Fruit fly (Drosophila melanogaster) whole organism, embryonic: Measurements from ENCODE around the gene CG7264.
A peak's percentile ranks its signal among the peaks of the same experiment; 100 is the strongest.

Experiments
- Adf1 ChIP-seq: fragments of 200-800 bp; sonication (Bioruptor generic); IDR thresholded peaks from 2 replicates; pipeline ENCODE4 v1.3.6; 2022; ENCODE audit warnings: missing biosample characterization, missing genetic modification characterization
- Antp ChIP-seq: fragments of 200-800 bp; sonication (Bioruptor generic); optimal IDR thresholded peaks from 3 replicates; lab custom pipeline; 2016; ENCODE audit warnings: missing biosample characterization, missing genetic modification characterization
- BEAF-32 ChIP-seq: fragments of 200-800 bp; sonication (Bioruptor generic); optimal IDR thresholded peaks from 3 replicates; lab custom pipeline; 2017; ENCODE audit warnings: missing biosample characterization, missing genetic modification characterization, mild to moderate bottlenecking, moderate library complexity, missing genetic modification reagents
- BtbVII ChIP-seq: fragments of 200-800 bp; sonication (Bioruptor generic); optimal IDR thresholded peaks from 3 replicates; lab custom pipeline; 2017; ENCODE audit warnings: missing biosample characterization, mild to moderate bottlenecking, missing genetic modification characterization
- C15 ChIP-seq: fragments of 200-800 bp; sonication (Bioruptor generic); IDR thresholded peaks from 3 replicates; pipeline ENCODE4 v1.3.6; 2022; ENCODE audit warnings: missing biosample characterization, missing genetic modification characterization
- CG11456 ChIP-seq: fragments of 200-800 bp; sonication (Bioruptor generic); IDR thresholded peaks from 3 replicates; pipeline ENCODE4 v1.3.6; 2022; ENCODE audit warnings: missing biosample characterization, missing genetic modification characterization
- CG11560 ChIP-seq: fragments of 200-800 bp; sonication (Bioruptor generic); IDR thresholded peaks from 3 replicates; pipeline ENCODE4 v1.3.6; 2022; ENCODE audit warnings: missing biosample characterization, missing genetic modification characterization
- CG12155 ChIP-seq: fragments of 200-800 bp; sonication (Bioruptor generic); optimal IDR thresholded peaks from 3 replicates; lab custom pipeline; 2016; ENCODE audit warnings: missing biosample characterization, missing genetic modification characterization
- CG12659 ChIP-seq: fragments of 200-800 bp; sonication (Bioruptor generic); optimal IDR thresholded peaks from 3 replicates; lab custom pipeline; 2017; ENCODE audit warnings: mild to moderate bottlenecking, missing biosample characterization, missing genetic modification reagents, missing genetic modification characterization
- CG13123 ChIP-seq: fragments of 200-800 bp; sonication (Bioruptor generic); optimal IDR thresholded peaks from 2 replicates; lab custom pipeline; 2016; ENCODE audit warnings: missing biosample characterization, missing genetic modification characterization
- CG14014 ChIP-seq: fragments of 200-800 bp; sonication (Bioruptor generic); IDR thresholded peaks from 2 replicates; pipeline ENCODE4 v1.3.6; 2022; ENCODE audit warnings: missing biosample characterization, missing genetic modification characterization
- CG14441 ChIP-seq: fragments of 200-800 bp; sonication (Bioruptor generic); IDR thresholded peaks from 2 replicates; pipeline ENCODE4 v1.3.6; 2022; ENCODE audit warnings: missing biosample characterization, missing genetic modification characterization
- CG15011 ChIP-seq: fragments of 200-800 bp; sonication (Bioruptor generic); optimal IDR thresholded peaks from 3 replicates; lab custom pipeline; 2018; ENCODE audit warnings: missing biosample characterization, mild to moderate bottlenecking, missing genetic modification characterization
- CG16863 ChIP-seq: fragments of 200-800 bp; sonication (Bioruptor generic); optimal IDR thresholded peaks from 3 replicates; lab custom pipeline; 2016; ENCODE audit warnings: missing biosample characterization, missing genetic modification characterization
- CG17612 ChIP-seq: fragments of 200-800 bp; sonication (Bioruptor generic); IDR thresholded peaks from 2 replicates; pipeline ENCODE4 v1.3.6; 2022; ENCODE audit warnings: missing biosample characterization, missing genetic modification characterization
- CG1792 ChIP-seq: fragments of 200-800 bp; sonication (Bioruptor generic); optimal IDR thresholded peaks from 2 replicates; lab custom pipeline; 2016; ENCODE audit warnings: missing biosample characterization, missing genetic modification characterization
- CG18011 ChIP-seq: fragments of 200-800 bp; sonication (Bioruptor generic); optimal IDR thresholded peaks from 2 replicates; lab custom pipeline; 2017; ENCODE audit warnings: missing biosample characterization, missing genetic modification characterization, mild to moderate bottlenecking, moderate library complexity, missing genotype
- CG18262 ChIP-seq: fragments of 200-800 bp; optimal IDR thresholded peaks from 3 replicates; lab custom pipeline; 2019; ENCODE audit warnings: missing biosample characterization, mild to moderate bottlenecking, missing genetic modification characterization, moderate library complexity
- CG2120 ChIP-seq: fragments of 200-800 bp; sonication (Bioruptor generic); optimal IDR thresholded peaks from 3 replicates; lab custom pipeline; 2016; ENCODE audit warnings: missing biosample characterization, missing genetic modification characterization
- CG3847 ChIP-seq: fragments of 200-800 bp; sonication (Bioruptor generic); IDR thresholded peaks from 2 replicates; pipeline ENCODE4 v1.3.6; 2022; ENCODE audit warnings: missing biosample characterization, missing genetic modification characterization
- CG4404 ChIP-seq: fragments of 200-800 bp; sonication (Bioruptor generic); IDR thresholded peaks from 2 replicates; pipeline ENCODE4 v1.3.6; 2022; ENCODE audit warnings: missing biosample characterization, missing genetic modification characterization
- CG4854 ChIP-seq: fragments of 200-800 bp; sonication (Bioruptor generic); optimal IDR thresholded peaks from 2 replicates; lab custom pipeline; 2016; ENCODE audit warnings: missing biosample characterization, missing genetic modification characterization, inconsistent platforms
- CG6813 ChIP-seq: fragments of 200-800 bp; sonication (Bioruptor generic); optimal IDR thresholded peaks from 2 replicates; lab custom pipeline; 2017; ENCODE audit warnings: missing biosample characterization, missing genetic modification characterization, mild to moderate bottlenecking, moderate library complexity, missing genetic modification reagents
- CG8765 ChIP-seq: fragments of 200-800 bp; sonication (Bioruptor generic); IDR thresholded peaks from 2 replicates; pipeline ENCODE4 v1.3.6; 2022; ENCODE audit warnings: missing biosample characterization, missing genetic modification characterization
- Camta ChIP-seq: fragments of 200-800 bp; sonication (Bioruptor generic); optimal IDR thresholded peaks from 2 replicates; lab custom pipeline; 2016; ENCODE audit warnings: missing biosample characterization, missing genetic modification characterization
- Dfd ChIP-seq, 2 experiments: fragments of >200 bp; optimal IDR thresholded peaks; 2 replicates each; lab custom pipeline; 2017; ENCODE audit warnings: missing biosample characterization in 2 of 2, missing genetic modification characterization in 2 of 2
- Dp ChIP-seq: fragments of 200-800 bp; sonication (Bioruptor generic); optimal IDR thresholded peaks from 2 replicates; lab custom pipeline; 2018; ENCODE audit warnings: missing biosample characterization, mild to moderate bottlenecking, missing genetic modification characterization, moderate library complexity
- HHEX ChIP-seq: fragments of 200-800 bp; sonication (Bioruptor generic); optimal IDR thresholded peaks from 3 replicates; lab custom pipeline; 2017; ENCODE audit warnings: missing biosample characterization, mild to moderate bottlenecking, missing genetic modification characterization, missing genetic modification reagents
- Hmx ChIP-seq: fragments of 200-800 bp; sonication (Bioruptor generic); optimal IDR thresholded peaks from 2 replicates; lab custom pipeline; 2016; ENCODE audit warnings: missing biosample characterization, missing genetic modification characterization
- Hr51 ChIP-seq, 2 experiments: fragments of 200-800 bp; sonication (Bioruptor generic); optimal IDR thresholded peaks; 2 replicates in 1 of 2; 3 replicates in 1 of 2; lab custom pipeline; 2016 to 2018; ENCODE audit warnings: missing biosample characterization in 2 of 2, missing genetic modification characterization in 2 of 2, mild to moderate bottlenecking in 1 of 2, moderate library complexity in 1 of 2
- Mrtf ChIP-seq: fragments of 200-800 bp; sonication (Bioruptor generic); IDR thresholded peaks from 3 replicates; pipeline ENCODE4 v1.3.6; 2022; ENCODE audit warnings: missing biosample characterization, missing genetic modification characterization
- Spps ChIP-seq: fragments of 200-800 bp; sonication (Bioruptor generic); optimal IDR thresholded peaks from 2 replicates; lab custom pipeline; 2018; ENCODE audit warnings: missing biosample characterization, mild to moderate bottlenecking, missing genetic modification characterization
- Trl ChIP-seq, 3 experiments: fragments of >200 bp in 2 of 3; fragments of 200-800 bp in 1 of 3; sonication (Bioruptor generic) in 1 of 3; optimal IDR thresholded peaks; 2 replicates in 1 of 3; 3 replicates in 2 of 3; lab custom pipeline; 2016 to 2017; ENCODE audit warnings: missing biosample characterization in 1 of 3, missing genetic modification characterization in 1 of 3
- Usf ChIP-seq: fragments of 200-800 bp; sonication (Bioruptor generic); optimal IDR thresholded peaks from 2 replicates; lab custom pipeline; 2017; ENCODE audit warnings: missing genotype, missing biosample characterization, missing genetic modification characterization
- amos ChIP-seq: fragments of 200-800 bp; sonication (Bioruptor generic); IDR thresholded peaks from 2 replicates; pipeline ENCODE4 v1.3.6; 2022; ENCODE audit warnings: missing biosample characterization, missing genetic modification characterization; ENCODE audit not compliant: partially characterized antibody
- ara ChIP-seq: fragments of 200-800 bp; sonication (Bioruptor generic); IDR thresholded peaks from 2 replicates; pipeline ENCODE4 v1.3.6; 2022; ENCODE audit warnings: missing biosample characterization, missing genetic modification characterization
- dmrt11E ChIP-seq: fragments of 200-800 bp; sonication (Bioruptor generic); optimal IDR thresholded peaks from 3 replicates; lab custom pipeline; 2018; ENCODE audit warnings: missing biosample characterization, mild to moderate bottlenecking, missing genetic modification characterization, moderate library complexity
- fd102C ChIP-seq: fragments of 200-800 bp; sonication (Bioruptor generic); optimal IDR thresholded peaks from 2 replicates; lab custom pipeline; 2018; ENCODE audit warnings: missing biosample characterization, mild to moderate bottlenecking, missing genetic modification characterization, moderate library complexity
- grau ChIP-seq: fragments of 200-800 bp; optimal IDR thresholded peaks from 3 replicates; lab custom pipeline; 2019; ENCODE audit warnings: missing biosample characterization, mild to moderate bottlenecking, missing genetic modification characterization, moderate library complexity
- grn ChIP-seq: fragments of 200-800 bp; sonication (Bioruptor generic); optimal IDR thresholded peaks from 3 replicates; lab custom pipeline; 2017; ENCODE audit warnings: missing biosample characterization, missing genetic modification characterization
- inv ChIP-seq: fragments of 200-800 bp; sonication (Bioruptor generic); IDR thresholded peaks from 2 replicates; pipeline ENCODE4 v1.3.6; 2022; ENCODE audit warnings: missing biosample characterization, missing genetic modification characterization; ENCODE audit not compliant: partially characterized antibody
- jigr1 ChIP-seq: fragments of 200-800 bp; sonication (Bioruptor generic); IDR thresholded peaks from 3 replicates; pipeline ENCODE4 v1.3.6; 2022; ENCODE audit warnings: missing biosample characterization, missing genetic modification characterization
- luna ChIP-seq: fragments of 200-800 bp; sonication (Bioruptor generic); optimal IDR thresholded peaks from 2 replicates; lab custom pipeline; 2016; ENCODE audit warnings: missing biosample characterization, missing genetic modification characterization
- onecut ChIP-seq: fragments of 200-800 bp; sonication (Bioruptor generic); IDR thresholded peaks from 2 replicates; pipeline ENCODE4 v1.3.6; 2022; ENCODE audit warnings: missing biosample characterization, missing genetic modification characterization
- phol ChIP-seq: fragments of 200-800 bp; sonication (Bioruptor generic); optimal IDR thresholded peaks from 3 replicates; lab custom pipeline; 2018; ENCODE audit warnings: missing biosample characterization, mild to moderate bottlenecking, missing genetic modification characterization, moderate library complexity
- sens ChIP-seq: fragments of 200-800 bp; sonication (Bioruptor generic); peaks from one replicate; lab custom pipeline; 2016; ENCODE audit warnings: missing biosample characterization, missing genetic modification characterization
- slbo ChIP-seq: fragments of 200-800 bp; sonication (Bioruptor generic); IDR thresholded peaks from 2 replicates; pipeline ENCODE4 v1.3.6; 2022; ENCODE audit warnings: missing biosample characterization, missing genetic modification characterization
- tll ChIP-seq, 2 experiments: fragments of 200-800 bp in 1 of 2; fragments of >200 bp in 1 of 2; sonication (Bioruptor generic) in 1 of 2; optimal IDR thresholded peaks; 2 replicates each; lab custom pipeline; 2017 to 2019; ENCODE audit warnings: missing biosample characterization in 2 of 2, missing genetic modification characterization in 2 of 2, mild to moderate bottlenecking in 1 of 2, moderate library complexity in 1 of 2
- trem ChIP-seq: fragments of 200-800 bp; optimal IDR thresholded peaks from 3 replicates; lab custom pipeline; 2019; ENCODE audit warnings: missing biosample characterization, mild to moderate bottlenecking, missing genetic modification characterization, moderate library complexity
- trh ChIP-seq: fragments of 200-800 bp; sonication (Bioruptor generic); optimal IDR thresholded peaks from 2 replicates; lab custom pipeline; 2016; ENCODE audit warnings: missing biosample characterization, missing genetic modification characterization
- vfl ChIP-seq: fragments of 200-800 bp; sonication (Bioruptor generic); optimal IDR thresholded peaks from 2 replicates; lab custom pipeline; 2016; ENCODE audit warnings: missing biosample characterization, missing genetic modification characterization

The CG7264 gene

DNA sequence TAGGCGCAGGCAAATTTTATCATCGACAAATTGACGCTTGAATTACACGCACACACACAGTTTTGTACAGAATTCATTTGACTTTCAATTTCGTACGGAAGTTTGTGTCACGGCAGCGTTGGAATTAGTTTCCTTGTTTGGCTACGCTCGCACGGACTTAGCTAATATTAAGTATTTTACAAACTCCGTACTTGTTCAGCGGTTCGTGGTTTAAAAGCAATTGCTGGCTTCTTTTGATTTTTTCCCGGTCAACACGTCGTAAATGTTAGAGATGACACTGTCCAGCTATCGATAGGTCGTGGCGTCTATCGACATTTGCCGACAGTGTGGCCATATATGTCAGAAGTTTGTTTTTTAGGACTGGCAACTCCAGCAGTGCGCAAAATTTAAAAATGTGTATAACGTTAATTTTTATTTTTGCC, 4.5 kb downstream of the CG7264 start, which contains the start of gene CycA (continued):
- TF ChIP-seq CG18262 (tag; lab: Kevin White, UChicago) (peak; percentile 2), BtbVII (GFP tag; lab: Kevin White, UChicago) (no peak), luna (GFP tag; lab: Kevin White, UChicago) (no peak), tll (GFP tag; optimal IDR thresholded peaks at IDR 0.05; lab: Kevin White, UChicago) (peak in 1 of 2 experiments; percentile 82), CG1792 (GFP tag; lab: Kevin White, UChicago) (no peak), CG11456 (GFP tag; lab: Robert Waterston, UW) (no peak), CG6813 (GFP tag; lab: Kevin White, UChicago) (no peak), dmrt11E (tag; lab: Kevin White, UChicago) (no peak), CG18011 (GFP tag; lab: Kevin White, UChicago) (no peak), CG14014 (GFP tag; lab: Robert Waterston, UW) (no peak), grau (tag; lab: Kevin White, UChicago) (no peak), grn (GFP tag; lab: Kevin White, UChicago) (no peak), sens (GFP tag; lab: Kevin White, UChicago) (peak; percentile 81), Hr51 (GFP tag; optimal IDR thresholded peaks at IDR 0.05; lab: Kevin White, UChicago) (peak in 1 of 2 experiments; percentile 41), HHEX (GFP tag; lab: Kevin White, UChicago) (no peak), Hmx (GFP tag; lab: Kevin White, UChicago) (no peak), CG14441 (GFP tag; lab: Robert Waterston, UW) (no peak), Trl (optimal IDR thresholded peaks at IDR 0.05; lab: Kevin White, UChicago) (no peak), Trl (GFP tag; optimal IDR thresholded peaks at IDR 0.05; lab: Kevin White, UChicago) (peak; percentile 7), Camta (GFP tag; lab: Kevin White, UChicago) (peak; percentile 6), Usf (GFP tag; lab: Kevin White, UChicago) (no peak), CG12155 (GFP tag; lab: Kevin White, UChicago) (peak; percentile 15), CG16863 (GFP tag; lab: Kevin White, UChicago) (no peak), onecut (GFP tag; lab: Robert Waterston, UW) (no peak), amos (GFP tag; lab: Robert Waterston, UW) (peak; percentile 94), CG12659 (GFP tag; lab: Kevin White, UChicago) (peak; percentile 52), BEAF-32 (peak; percentile 93), C15 (GFP tag; lab: Robert Waterston, UW) (no peak), jigr1 (GFP tag; lab: Robert Waterston, UW) (no peak), trh (GFP tag; lab: Kevin White, UChicago) (no peak), CG4404 (GFP tag; lab: Robert Waterston, UW) (no peak), vfl (no peak), CG11560 (no peak), inv (GFP tag; lab: Robert Waterston, UW) (peak; percentile 78), CG4854 (GFP tag; lab: Kevin White, UChicago) (no peak), fd102C (no peak), Spps (tag; lab: Kevin White, UChicago) (no peak), CG13123 (no peak), CG3847 (GFP tag; lab: Robert Waterston, UW) (peak; percentile 72), phol (tag; lab: Kevin White, UChicago) (peak; percentile 72), Dfd (GFP tag; optimal IDR thresholded peaks at IDR 0.05; lab: Kevin White, UChicago) (no peak), Dp (peak; percentile 100), CG2120 (GFP tag; lab: Kevin White, UChicago) (peak; percentile 13), ara (no peak), Antp (GFP tag; lab: Kevin White, UChicago) (peak; percentile 19), slbo (GFP tag; lab: Robert Waterston, UW) (no peak), trem (tag; lab: Kevin White, UChicago) (peak; percentile 87), Mrtf (GFP tag; lab: Robert Waterston, UW) (no peak), CG17612 (GFP tag; lab: Robert Waterston, UW) (no peak), CG8765 (GFP tag; lab: Robert Waterston, UW) (no peak), CG15011 (no peak), Adf1 (GFP tag; lab: Robert Waterston, UW) (no peak)
